Worm (Caenorhabditis elegans): Measurements from ENCODE around the gene repo-1.
A peak's percentile ranks its signal among the peaks of the same experiment; 100 is the strongest.

repo-1 gene

DNA sequence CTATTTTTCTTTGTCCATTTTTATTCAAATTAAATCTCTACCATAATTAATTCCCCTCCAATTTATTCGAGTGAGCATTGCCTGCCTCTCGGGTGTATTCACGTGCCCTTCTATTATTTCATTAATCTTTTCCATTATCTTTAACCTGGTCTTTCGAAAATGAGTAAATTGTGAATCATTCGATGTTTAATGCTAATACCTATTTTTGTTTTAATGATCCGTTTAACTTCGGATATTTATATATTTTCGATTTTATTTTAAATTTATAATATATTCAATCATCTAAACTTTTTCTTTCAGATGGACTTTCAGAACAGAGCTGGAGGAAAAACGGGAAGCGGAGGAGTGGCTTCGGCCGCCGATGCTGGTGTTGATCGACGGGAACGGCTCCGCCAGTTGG lies at the start of gene repo-1:
Gene repo-1 (plus strand): TSS at position 301 of the 400 bp plus-strand sequence.
- TF ChIP-seq ZK546.5 (tag; optimal IDR thresholded peaks at IDR 0.05) = no peak
- TF ChIP-seq nhr-6 (tag; optimal IDR thresholded peaks at IDR 0.05) = no peak
- TF ChIP-seq nhr-21 (tag; optimal IDR thresholded peaks at IDR 0.05) = no peak
- TF ChIP-seq lin-11 (tag; optimal IDR thresholded peaks at IDR 0.05) = no peak
- TF ChIP-seq nhr-11 (tag; optimal IDR thresholded peaks at IDR 0.05) = no peak
- no peak for TF ChIP-seq mdl-1 (tag; optimal IDR thresholded peaks at IDR 0.05)
- no peak for TF ChIP-seq alr-1 (tag; optimal IDR thresholded peaks at IDR 0.05)
- no peak for TF ChIP-seq peb-1 (tag; optimal IDR thresholded peaks at IDR 0.05)
- TF ChIP-seq elt-1 (tag; optimal IDR thresholded peaks at IDR 0.05) = no peak
- TF ChIP-seq ama-1 (optimal IDR thresholded peaks at IDR 0.05) = no peak
- no peak for TF ChIP-seq ztf-4 (tag; optimal IDR thresholded peaks at IDR 0.05)
- no peak for TF ChIP-seq nhr-237 (tag; optimal IDR thresholded peaks at IDR 0.05)

DNA sequence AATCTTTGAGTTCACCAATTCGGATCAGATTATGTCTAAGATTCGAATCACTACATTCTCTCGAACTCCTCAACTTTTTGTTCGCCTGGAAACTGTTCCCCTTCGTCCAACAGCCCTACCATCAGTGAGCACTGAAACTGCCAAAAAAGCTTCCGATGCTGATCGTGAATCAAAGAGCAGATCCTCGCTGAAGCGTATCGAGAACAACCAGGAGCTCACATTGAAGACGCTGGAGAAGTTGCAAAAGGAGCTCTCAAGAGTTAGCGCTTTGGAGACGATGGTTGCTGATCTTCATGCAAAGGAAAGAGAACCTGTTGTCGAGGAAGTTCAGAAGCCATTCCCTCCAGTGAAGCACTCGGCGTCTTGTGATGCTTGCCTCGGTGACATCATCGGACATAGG lies 49.5 kb upstream of the repo-1 start:
- no peak for TF ChIP-seq ztf-1 (GFP tag; conservative IDR thresholded peaks at IDR 0.05)
- TF ChIP-seq lsy-2 (tag; optimal IDR thresholded peaks at IDR 0.05) = no peak
- no peak for TF ChIP-seq unc-55 (GFP tag; optimal IDR thresholded peaks at IDR 0.05)
- TF ChIP-seq ZK546.5 (tag; optimal IDR thresholded peaks at IDR 0.05) = no peak
- TF ChIP-seq unc-39 (tag; optimal IDR thresholded peaks at IDR 0.05) = no peak
- TF ChIP-seq snpc-4 (tag; optimal IDR thresholded peaks at IDR 0.05) = no peak
- no peak for TF ChIP-seq mab-5 (tag; optimal IDR thresholded peaks at IDR 0.05)
- no peak for TF ChIP-seq ztf-4 (tag; optimal IDR thresholded peaks at IDR 0.05)
- TF ChIP-seq Y55F3AM.14 (GFP tag; optimal IDR thresholded peaks at IDR 0.05) = no peak
- TF ChIP-seq nhr-129 (tag; optimal IDR thresholded peaks at IDR 0.05) = peak; percentile 13
- peak; percentile 26 for TF ChIP-seq ama-1 (optimal IDR thresholded peaks at IDR 0.05)

DNA sequence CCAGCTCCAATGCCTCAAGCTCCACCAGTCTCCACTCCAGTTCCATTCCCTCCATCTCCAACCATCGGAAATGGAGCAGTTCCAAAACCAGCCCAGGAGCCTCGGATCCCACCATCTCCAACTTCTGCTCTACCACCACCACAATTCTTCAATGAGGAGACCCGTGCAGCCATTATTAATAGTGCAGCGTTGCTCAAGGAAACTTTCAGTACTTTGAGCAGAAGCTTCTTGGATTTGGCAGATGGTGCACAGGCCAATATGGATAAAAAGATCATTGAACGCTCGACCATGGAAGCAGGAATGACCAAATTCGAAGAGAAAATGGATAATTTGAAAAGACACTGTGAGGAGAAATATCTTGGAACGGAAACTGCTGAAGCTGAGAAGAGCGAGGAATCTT lies 48.9 kb upstream of the repo-1 start:
- no peak for TF ChIP-seq nhr-21 (tag; optimal IDR thresholded peaks at IDR 0.05)
- no peak for TF ChIP-seq C34F6.9 (tag; optimal IDR thresholded peaks at IDR 0.05)
- no peak for TF ChIP-seq lsy-2 (tag; optimal IDR thresholded peaks at IDR 0.05)
- no peak for TF ChIP-seq nhr-129 (tag; optimal IDR thresholded peaks at IDR 0.05)
- TF ChIP-seq zag-1 (tag; optimal IDR thresholded peaks at IDR 0.05) = no peak
- no peak for TF ChIP-seq gmeb-1 (tag; optimal IDR thresholded peaks at IDR 0.05)
- no peak for TF ChIP-seq nhr-77 (tag; optimal IDR thresholded peaks at IDR 0.05)
- TF ChIP-seq ztf-4 (tag; optimal IDR thresholded peaks at IDR 0.05) = no peak
- no peak for TF ChIP-seq unc-62 (GFP tag; optimal IDR thresholded peaks at IDR 0.05)
- no peak for TF ChIP-seq nhr-10 (tag; optimal IDR thresholded peaks at IDR 0.05)
- no peak for TF ChIP-seq lin-13 (GFP tag; optimal IDR thresholded peaks at IDR 0.05)
- no peak for TF ChIP-seq crh-2 (tag; optimal IDR thresholded peaks at IDR 0.05)
- no peak for TF ChIP-seq sma-3 (GFP tag; optimal IDR thresholded peaks at IDR 0.05)
- TF ChIP-seq mbf-1 (tag; optimal IDR thresholded peaks at IDR 0.05) = no peak
- no peak for TF ChIP-seq ztf-11 (tag; optimal IDR thresholded peaks at IDR 0.05)
- no peak for TF ChIP-seq R02D3.7 (tag; optimal IDR thresholded peaks at IDR 0.05)
- no peak for TF ChIP-seq sma-9 (GFP tag; optimal IDR thresholded peaks at IDR 0.05)
- no peak for TF ChIP-seq sma-9 (tag; optimal IDR thresholded peaks at IDR 0.05)
- no peak for TF ChIP-seq elt-3 (tag; optimal IDR thresholded peaks at IDR 0.05)

DNA sequence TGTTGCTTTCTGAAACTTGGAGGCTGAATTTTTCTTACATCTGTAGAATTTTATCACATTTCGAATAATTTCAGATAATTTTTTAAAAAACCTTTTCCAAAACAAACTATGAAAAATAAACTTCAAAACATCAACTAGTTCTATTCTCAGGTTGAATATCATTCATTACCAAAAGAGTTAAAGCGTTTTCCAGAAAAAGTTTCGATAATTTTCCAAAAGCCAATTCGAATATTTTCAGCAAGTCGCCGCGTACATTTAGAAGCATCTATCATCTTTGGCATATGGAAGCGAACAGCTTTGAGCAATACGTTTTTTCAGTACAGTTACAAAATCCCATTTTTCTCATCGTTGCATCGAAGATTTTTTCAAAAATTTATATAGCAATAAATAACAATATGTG lies 47.4 kb upstream of the repo-1 start:
- TF ChIP-seq Y55F3AM.14 (GFP tag; optimal IDR thresholded peaks at IDR 0.05) (no peak), mbf-1 (tag; optimal IDR thresholded peaks at IDR 0.05) (no peak), ztf-11 (tag; optimal IDR thresholded peaks at IDR 0.05) (no peak), F13H6.1 (tag; optimal IDR thresholded peaks at IDR 0.05) (no peak), blmp-1 (tag; optimal IDR thresholded peaks at IDR 0.05; ENCODE audit: insufficient read depth) (no peak), nhr-237 (tag; optimal IDR thresholded peaks at IDR 0.05) (no peak), sma-9 (GFP tag; optimal IDR thresholded peaks at IDR 0.05) (no peak), sma-9 (tag; optimal IDR thresholded peaks at IDR 0.05) (no peak), nhr-10 (tag; optimal IDR thresholded peaks at IDR 0.05) (no peak), dmd-4 (tag; optimal IDR thresholded peaks at IDR 0.05) (no peak), alr-1 (tag; optimal IDR thresholded peaks at IDR 0.05) (no peak), lin-39 (tag; optimal IDR thresholded peaks at IDR 0.05) (no peak), mab-5 (tag; optimal IDR thresholded peaks at IDR 0.05) (no peak), mdl-1 (tag; optimal IDR thresholded peaks at IDR 0.05) (no peak), unc-55 (GFP tag; optimal IDR thresholded peaks at IDR 0.05) (no peak), nhr-77 (tag; optimal IDR thresholded peaks at IDR 0.05) (no peak), fos-1 (tag; optimal IDR thresholded peaks at IDR 0.05) (no peak), nhr-129 (tag; optimal IDR thresholded peaks at IDR 0.05) (peak; percentile 6), aly-2 (tag; optimal IDR thresholded peaks at IDR 0.05) (no peak), elt-3 (tag; optimal IDR thresholded peaks at IDR 0.05) (no peak), crh-2 (tag; optimal IDR thresholded peaks at IDR 0.05) (no peak), unc-39 (tag; optimal IDR thresholded peaks at IDR 0.05) (no peak), lin-11 (tag; optimal IDR thresholded peaks at IDR 0.05) (no peak), sma-3 (GFP tag; optimal IDR thresholded peaks at IDR 0.05) (peak; percentile 47), nhr-23 (tag; optimal IDR thresholded peaks at IDR 0.05) (no peak), nhr-6 (tag; optimal IDR thresholded peaks at IDR 0.05) (peak; percentile 1), zag-1 (tag; optimal IDR thresholded peaks at IDR 0.05) (no peak), ZK546.5 (tag; optimal IDR thresholded peaks at IDR 0.05) (no peak), peb-1 (tag; optimal IDR thresholded peaks at IDR 0.05) (no peak), nhr-11 (tag; optimal IDR thresholded peaks at IDR 0.05) (no peak), elt-1 (tag; optimal IDR thresholded peaks at IDR 0.05) (no peak), C34F6.9 (tag; optimal IDR thresholded peaks at IDR 0.05) (no peak), ztf-1 (GFP tag; conservative IDR thresholded peaks at IDR 0.05) (no peak), egl-27 (tag; optimal IDR thresholded peaks at IDR 0.05) (no peak), lin-13 (GFP tag; optimal IDR thresholded peaks at IDR 0.05) (peak; percentile 11), ztf-4 (tag; optimal IDR thresholded peaks at IDR 0.05) (peak; percentile 61), lsy-2 (tag; optimal IDR thresholded peaks at IDR 0.05) (peak in 1 of 2 experiments; percentile 63), gmeb-1 (tag; optimal IDR thresholded peaks at IDR 0.05) (no peak), R02D3.7 (tag; optimal IDR thresholded peaks at IDR 0.05) (no peak), nhr-12 (tag; optimal IDR thresholded peaks at IDR 0.05) (no peak)
